2 fruit fly cellular contexts compared by ENCODE assay signal in genomic region chr2L:16766070-16766752, dm6.
TF ChIP-seq lines count a peak whose summit lies in the region.

Mhc (plus strand) TSS chr2L:16766566.

- no peak for TF ChIP-seq CTCF in whole organism, embryonic (GFP tag; optimal IDR thresholded peaks at IDR 0.05; lab: Kevin White, UChicago)

TF ChIP-seq in whole organism, embryonic, 481 proteins besides CTCF, POLR2A, EP300 and RAD21 (continues in another document):
- TF ChIP-seq fu2 (GFP tag; optimal IDR thresholded peaks at IDR 0.05; lab: Kevin White, UChicago) (no peak), CG2889 (GFP tag; IDR thresholded peaks at IDR 0.05; lab: Robert Waterston, UW) (no peak), Ravus (GFP tag; IDR thresholded peaks at IDR 0.05; lab: Robert Waterston, UW) (no peak), Atf6 (GFP tag; IDR thresholded peaks at IDR 0.05; lab: Robert Waterston, UW) (no peak), CG10543 (GFP tag; optimal IDR thresholded peaks at IDR 0.05; lab: Kevin White, UChicago) (peak; percentile 17), Ets65A (GFP tag; lab: Kevin White, UChicago) (peak; percentile 89), run (tag; optimal IDR thresholded peaks at IDR 0.05; lab: Kevin White, UChicago) (no peak), CG14441 (GFP tag; IDR thresholded peaks at IDR 0.05; lab: Robert Waterston, UW) (no peak), Rfx (GFP tag; IDR thresholded peaks at IDR 0.05; lab: Robert Waterston, UW) (no peak), h (optimal IDR thresholded peaks at IDR 0.05; lab: Kevin White, UChicago) (no peak), CG1603 (tag; optimal IDR thresholded peaks at IDR 0.05; lab: Kevin White, UChicago) (no peak), sd (tag; optimal IDR thresholded peaks at IDR 0.05; lab: Kevin White, UChicago) (peak; percentile 71), cg (GFP tag; optimal IDR thresholded peaks at IDR 0.05; lab: Kevin White, UChicago) (peak; percentile 15), CG8359 (GFP tag; optimal IDR thresholded peaks at IDR 0.05; lab: Kevin White, UChicago; ENCODE audit: borderline replicate concordance) (no peak), twi (tag; optimal IDR thresholded peaks at IDR 0.05; lab: Kevin White, UChicago) (peak; percentile 55), CG9797 (GFP tag; optimal IDR thresholded peaks at IDR 0.05; lab: Kevin White, UChicago) (no peak), CG4820 (GFP tag; optimal IDR thresholded peaks at IDR 0.05; lab: Kevin White, UChicago) (no peak), CG3281 (GFP tag; optimal IDR thresholded peaks at IDR 0.05; lab: Kevin White, UChicago) (no peak), so (GFP tag; IDR thresholded peaks at IDR 0.05; lab: Robert Waterston, UW) (peak; percentile 60; the same call in 2 of the 3 replicates), ab (GFP tag; optimal IDR thresholded peaks at IDR 0.05; lab: Kevin White, UChicago) (no peak), CG8089 (GFP tag; optimal IDR thresholded peaks at IDR 0.05; lab: Kevin White, UChicago) (no peak), MESR4 (GFP tag; optimal IDR thresholded peaks at IDR 0.05; lab: Kevin White, UChicago) (no peak), trem (tag; optimal IDR thresholded peaks at IDR 0.05; lab: Kevin White, UChicago) (peak; percentile 20), bsh (GFP tag; optimal IDR thresholded peaks at IDR 0.05; lab: Kevin White, UChicago) (no peak), CG14014 (GFP tag; IDR thresholded peaks at IDR 0.05; lab: Robert Waterston, UW) (no peak), ken (GFP tag; IDR thresholded peaks at IDR 0.05; lab: Robert Waterston, UW) (no peak), Med (GFP tag; lab: Kevin White, UChicago) (peak; percentile 69), CG13424 (tag; optimal IDR thresholded peaks at IDR 0.05; lab: Kevin White, UChicago) (no peak), sqz (GFP tag; optimal IDR thresholded peaks at IDR 0.05; lab: Kevin White, UChicago) (no peak), sisA (GFP tag; IDR thresholded peaks at IDR 0.05; lab: Robert Waterston, UW) (no peak), esg (GFP tag; conservative IDR thresholded peaks at IDR 0.05; lab: Robert Waterston, UW) (no peak), mirr (GFP tag; optimal IDR thresholded peaks at IDR 0.05; lab: Kevin White, UChicago) (no peak), pb (GFP tag; optimal IDR thresholded peaks at IDR 0.05; lab: Kevin White, UChicago) (no peak), CG10654 (GFP tag; optimal IDR thresholded peaks at IDR 0.05; lab: Kevin White, UChicago) (no peak), CG12769 (tag; optimal IDR thresholded peaks at IDR 0.05; lab: Kevin White, UChicago) (peak; percentile 86), sr (GFP tag; IDR thresholded peaks at IDR 0.05; lab: Robert Waterston, UW) (0 out of 3 replicates have a peak, but pooled peaks have one; percentile 60), ewg (GFP tag; optimal IDR thresholded peaks at IDR 0.05; lab: Kevin White, UChicago) (no peak), Trl (optimal IDR thresholded peaks at IDR 0.05; lab: Kevin White, UChicago) (peak; percentile 17 to 58), Trl (GFP tag; optimal IDR thresholded peaks at IDR 0.05; lab: Kevin White, UChicago) (no peak), NfI (GFP tag; optimal IDR thresholded peaks at IDR 0.05; lab: Kevin White, UChicago) (no peak), slbo (GFP tag; IDR thresholded peaks at IDR 0.05; lab: Robert Waterston, UW) (peak; percentile 19; the same call in 1 of the 2 replicates), gsb (GFP tag; IDR thresholded peaks at IDR 0.05; lab: Robert Waterston, UW) (0 out of 2 replicates have a peak, but pooled peaks have one; percentile 10), GATAe (GFP tag; conservative IDR thresholded peaks at IDR 0.05; lab: Robert Waterston, UW) (no peak), amos (GFP tag; IDR thresholded peaks at IDR 0.05; lab: Robert Waterston, UW; ENCODE audit: partially characterized antibody) (no peak), crol (GFP tag; IDR thresholded peaks at IDR 0.05; lab: Robert Waterston, UW) (no peak), CG16863 (GFP tag; optimal IDR thresholded peaks at IDR 0.05; lab: Kevin White, UChicago) (no peak), CG2199 (GFP tag; IDR thresholded peaks at IDR 0.05; lab: Robert Waterston, UW) (no peak), Deaf1 (tag; optimal IDR thresholded peaks at IDR 0.05; lab: Kevin White, UChicago) (peak; percentile 10)

TF ChIP-seq in whole organism, pupa, 21 proteins besides CTCF, POLR2A, EP300 and RAD21:
- TF ChIP-seq CG4496 (GFP tag; IDR thresholded peaks at IDR 0.05; lab: Robert Waterston, UW), result 0 out of 3 replicates have a peak, but pooled peaks have one; percentile 36
- no peak for TF ChIP-seq Snoo (tag; optimal IDR thresholded peaks at IDR 0.05; lab: Kevin White, UChicago)
